Fruit fly (Drosophila melanogaster) whole organism, pupa: ENCODE data around the gene CG6931.

Experiments
- CG10348 ChIP-seq: fragments of 200-800 bp; sonication (Bioruptor generic); IDR thresholded peaks from 2 replicates; pipeline ENCODE4 v1.3.6; 2022; ENCODE audit warnings: missing biosample characterization, missing genetic modification characterization
- CG12605 ChIP-seq: fragments of 200-800 bp; sonication (Bioruptor generic); IDR thresholded peaks from 2 replicates; pipeline ENCODE4 v1.3.6; 2022; ENCODE audit warnings: missing biosample characterization, missing genetic modification characterization
- CG13204 ChIP-seq: fragments of 200-800 bp; sonication (Bioruptor generic); optimal IDR thresholded peaks from 2 replicates; lab custom pipeline; 2018; ENCODE audit warnings: missing biosample characterization, mild to moderate bottlenecking, missing genetic modification characterization, moderate library complexity
- CG14655 ChIP-seq: fragments of 200-800 bp; sonication (Bioruptor generic); optimal IDR thresholded peaks from 3 replicates; lab custom pipeline; 2017; ENCODE audit warnings: mild to moderate bottlenecking, missing biosample characterization, missing genetic modification reagents, missing genetic modification characterization
- CG15710 ChIP-seq: fragments of 200-800 bp; sonication (Bioruptor generic); optimal IDR thresholded peaks from 2 replicates; lab custom pipeline; 2018; ENCODE audit warnings: missing biosample characterization, mild to moderate bottlenecking, missing genetic modification characterization, moderate library complexity
- CG17806 ChIP-seq: fragments of 200-800 bp; sonication (Bioruptor generic); optimal IDR thresholded peaks from 2 replicates; lab custom pipeline; 2018; ENCODE audit warnings: missing biosample characterization, mild to moderate bottlenecking, missing genetic modification characterization, moderate library complexity
- CG32121 ChIP-seq: fragments of 200-800 bp; sonication (Bioruptor generic); IDR thresholded peaks from 2 replicates; pipeline ENCODE4 v1.3.6; 2022; ENCODE audit warnings: missing biosample characterization, missing genetic modification characterization
- CG34367 ChIP-seq: fragments of 200-800 bp; sonication (Bioruptor generic); optimal IDR thresholded peaks from 2 replicates; lab custom pipeline; 2018; ENCODE audit warnings: missing biosample characterization, mild to moderate bottlenecking, missing genetic modification characterization
- CG4496 ChIP-seq: fragments of 200-800 bp; sonication (Bioruptor generic); IDR thresholded peaks from 3 replicates; pipeline ENCODE4 v1.3.6; 2022; ENCODE audit warnings: missing biosample characterization, missing genetic modification characterization
- CG8159 ChIP-seq: fragments of 200-800 bp; sonication (Bioruptor generic); optimal IDR thresholded peaks from 3 replicates; lab custom pipeline; 2018; ENCODE audit warnings: missing biosample characterization, mild to moderate bottlenecking, missing genetic modification characterization, moderate library complexity
- CG8301 ChIP-seq: fragments of 200-800 bp; sonication (Bioruptor generic); optimal IDR thresholded peaks from 2 replicates; lab custom pipeline; 2018; ENCODE audit warnings: missing biosample characterization, mild to moderate bottlenecking, missing genetic modification characterization
- CG9948 ChIP-seq: fragments of 200-800 bp; sonication (Bioruptor generic); optimal IDR thresholded peaks from 2 replicates; lab custom pipeline; 2018; ENCODE audit warnings: missing biosample characterization, mild to moderate bottlenecking, missing genetic modification characterization, moderate library complexity
- D1 ChIP-seq: fragments of 200-800 bp; sonication (Bioruptor generic); optimal IDR thresholded peaks from 2 replicates; lab custom pipeline; 2018; ENCODE audit warnings: missing biosample characterization, mild to moderate bottlenecking, missing genetic modification characterization, moderate library complexity
- EcR ChIP-seq: fragments of 200-800 bp; sonication (Bioruptor generic); optimal IDR thresholded peaks from 3 replicates; lab custom pipeline; 2019; ENCODE audit warnings: missing biosample characterization, missing genetic modification characterization, mild to moderate bottlenecking, moderate library complexity, missing genetic modification reagents
- Ets98B ChIP-seq: fragments of 200-800 bp; sonication (Bioruptor generic); IDR thresholded peaks from 2 replicates; pipeline ENCODE4 v1.3.6; 2022; ENCODE audit warnings: missing biosample characterization, missing genetic modification characterization
- Pif1A ChIP-seq: fragments of 200-800 bp; sonication (Bioruptor generic); optimal IDR thresholded peaks from 3 replicates; lab custom pipeline; 2016; ENCODE audit warnings: missing biosample characterization, missing genetic modification characterization
- Pif1B ChIP-seq: fragments of 200-800 bp; sonication (Bioruptor generic); optimal IDR thresholded peaks from 3 replicates; lab custom pipeline; 2016; ENCODE audit warnings: missing biosample characterization, missing genetic modification characterization
- Snoo ChIP-seq: fragments of 200-800 bp; sonication (Bioruptor generic); optimal IDR thresholded peaks from 3 replicates; lab custom pipeline; 2017; ENCODE audit warnings: missing biosample characterization, mild to moderate bottlenecking, missing genetic modification characterization, inconsistent platforms
- fd96Ca ChIP-seq: fragments of 200-800 bp; sonication (Bioruptor generic); IDR thresholded peaks from 3 replicates; pipeline ENCODE4 v1.3.6; 2022; ENCODE audit warnings: missing biosample characterization, missing genetic modification characterization
- gl ChIP-seq: fragments of 200-800 bp; sonication (Bioruptor generic); optimal IDR thresholded peaks from 2 replicates; lab custom pipeline; 2018; ENCODE audit warnings: missing biosample characterization, mild to moderate bottlenecking, missing genetic modification characterization
- rn ChIP-seq: fragments of 200-800 bp; sonication (Bioruptor generic); IDR thresholded peaks from 2 replicates; pipeline ENCODE4 v1.3.6; 2022; ENCODE audit warnings: missing biosample characterization, missing genetic modification characterization

The CG6931 gene

dm6 chr3L:11992960-11993359 lies 2.4 kb downstream of the CG6931 start, which contains the start of gene viaf:
TSS of gene viaf (minus strand) at chr3L:11993179.
- TF ChIP-seq CG32121 (no peak), Ets98B (GFP tag; lab: Robert Waterston, UW) (peak; percentile 45)

- TF ChIP-seq rn (GFP tag; lab: Robert Waterston, UW): no peak
- no peak for TF ChIP-seq CG4496
- TF ChIP-seq fd96Ca: no peak
- TF ChIP-seq CG8159 (tag; lab: Kevin White, UChicago): no peak
- TF ChIP-seq CG8301 (tag; lab: Kevin White, UChicago): no peak
- no peak for TF ChIP-seq Pif1A (GFP tag; lab: Kevin White, UChicago)
- TF ChIP-seq CG10348: no peak
- no peak for TF ChIP-seq CG9948 (tag; lab: Kevin White, UChicago)
- no peak for TF ChIP-seq CG34367 (tag; lab: Kevin White, UChicago)
- TF ChIP-seq CG12605: no peak
- TF ChIP-seq CG32121: no peak
- no peak for TF ChIP-seq Pif1B
- no peak for TF ChIP-seq CG14655
- no peak for TF ChIP-seq Ets98B (GFP tag; lab: Robert Waterston, UW)
- TF ChIP-seq D1: no peak
Measured at dm6 chr3L:11997959-11998358, 7.4 kb downstream of the CG6931 start, which contains the start of gene Grip163. TSS of gene Grip163 (minus strand) at chr3L:11998138.

dm6 chr3L:12002321-12003248 lies 12.0 kb downstream of the CG6931 start, which contains the start of the genes Pop2 and CG6928:
TSS of gene Pop2 (minus strand) at chr3L:12002915.
TSS of gene CG6928 (plus strand) at chr3L:12003155.
- TF ChIP-seq CG4496: 0 out of 3 replicates have a peak, but pooled peaks have one; percentile 29
- TF ChIP-seq CG17806: no peak
- no peak for TF ChIP-seq D1
- TF ChIP-seq CG8159 (tag; lab: Kevin White, UChicago): no peak
- TF ChIP-seq rn (GFP tag; lab: Robert Waterston, UW): peak; percentile 33; the same call in 1 of the 2 replicates
- no peak for TF ChIP-seq CG10348
- TF ChIP-seq gl (tag; lab: Kevin White, UChicago): no peak
- TF ChIP-seq Snoo: no peak
- no peak for TF ChIP-seq Pif1A (GFP tag; lab: Kevin White, UChicago)
- TF ChIP-seq CG34367 (tag; lab: Kevin White, UChicago): no peak
- TF ChIP-seq CG13204 (GFP tag; lab: Kevin White, UChicago): no peak
- peak; percentile 44; the same call in 1 of the 2 replicates for TF ChIP-seq CG32121
- TF ChIP-seq fd96Ca: peak; percentile 65; the same call in 2 of the 3 replicates
- TF ChIP-seq CG15710 (tag; lab: Kevin White, UChicago): peak; percentile 50
- peak; percentile 20 for TF ChIP-seq CG9948 (tag; lab: Kevin White, UChicago)
- TF ChIP-seq Pif1B: no peak
- TF ChIP-seq Ets98B (GFP tag; lab: Robert Waterston, UW): peak; percentile 54; the same call in 1 of the 2 replicates

- TF ChIP-seq EcR (peak; percentile 51), Pif1B (no peak)
Measured at dm6 chr3L:12003457-12003856, 12.9 kb downstream of the CG6931 start.

- TF ChIP-seq D1 (no peak), CG32121 (no peak), CG10348 (no peak)
Measured at dm6 chr3L:12004136-12004535, 13.6 kb downstream of the CG6931 start.

- TF ChIP-seq CG32121: no peak
- no peak for TF ChIP-seq CG4496
- peak; percentile 59 for TF ChIP-seq D1
- no peak for TF ChIP-seq gl (tag; lab: Kevin White, UChicago)
Measured at dm6 chr3L:12007945-12008344, 17.4 kb downstream of the CG6931 start.

- TF ChIP-seq CG17806: peak; percentile 54
- no peak for TF ChIP-seq rn (GFP tag; lab: Robert Waterston, UW)
- TF ChIP-seq CG32121: no peak
- no peak for TF ChIP-seq EcR
- TF ChIP-seq Pif1A (GFP tag; lab: Kevin White, UChicago): peak; percentile 33
- peak; percentile 54 for TF ChIP-seq CG8159 (tag; lab: Kevin White, UChicago)
- TF ChIP-seq fd96Ca: peak; percentile 16; the same call in 1 of the 3 replicates
- TF ChIP-seq CG9948 (tag; lab: Kevin White, UChicago): peak; percentile 38
- TF ChIP-seq CG14655: no peak
- TF ChIP-seq CG34367 (tag; lab: Kevin White, UChicago): peak; percentile 6
- TF ChIP-seq D1: peak; percentile 5
- TF ChIP-seq CG10348: no peak
- TF ChIP-seq Snoo: no peak
- peak; percentile 41 for TF ChIP-seq CG15710 (tag; lab: Kevin White, UChicago)
- peak; percentile 41 for TF ChIP-seq CG4496
- 0 out of 2 replicates have a peak, but pooled peaks have one; percentile 30 for TF ChIP-seq Ets98B (GFP tag; lab: Robert Waterston, UW)
- TF ChIP-seq CG8301 (tag; lab: Kevin White, UChicago): peak; percentile 26
- TF ChIP-seq CG13204 (GFP tag; lab: Kevin White, UChicago): no peak
- TF ChIP-seq Pif1B: peak; percentile 3
Measured at dm6 chr3L:12013698-12014097, 23.2 kb downstream of the CG6931 start.
